Fruit fly (Drosophila melanogaster): Measurements from ENCODE around the gene mtTFB1.

The mtTFB1 gene

DNA sequence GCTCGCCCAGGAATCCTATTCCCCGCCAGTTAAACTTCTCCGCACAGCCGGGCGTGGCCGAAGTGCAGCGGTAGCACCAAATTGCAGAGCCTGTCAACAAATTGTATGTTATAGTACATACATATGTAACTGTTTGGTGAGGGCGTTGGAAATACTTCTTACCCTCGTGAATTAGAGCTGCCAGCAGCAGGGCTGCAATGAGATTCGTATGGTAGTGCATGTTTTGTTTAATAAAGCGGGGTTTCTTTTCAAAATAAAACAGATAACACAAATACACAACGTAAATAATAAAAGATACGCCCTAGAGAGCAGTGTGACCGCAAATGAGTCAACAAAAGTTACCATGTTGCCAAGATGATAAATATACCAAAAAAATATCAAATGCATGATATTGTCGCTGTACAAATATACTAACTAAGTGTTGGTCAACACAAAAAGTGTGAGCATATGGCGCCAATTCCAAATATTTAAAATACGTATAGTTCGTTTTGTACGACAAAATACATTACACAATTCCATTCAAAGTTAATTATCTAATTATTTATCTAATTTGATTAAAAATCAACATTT lies 2.4 kb downstream of the mtTFB1 start, which contains the start of gene crim (continued):
- TF ChIP-seq NK7.1 (GFP tag; optimal IDR thresholded peaks at IDR 0.05): no peak
- TF ChIP-seq CG13894 (tag; optimal IDR thresholded peaks at IDR 0.05): no peak
- no peak for TF ChIP-seq eyg (GFP tag; optimal IDR thresholded peaks at IDR 0.05)
- TF ChIP-seq Xbp1 (GFP tag; optimal IDR thresholded peaks at IDR 0.05): no peak
- TF ChIP-seq sob (GFP tag; IDR thresholded peaks at IDR 0.05): no peak
- no peak for TF ChIP-seq maf-S (GFP tag; optimal IDR thresholded peaks at IDR 0.05)
- no peak for TF ChIP-seq CG2712 (tag; optimal IDR thresholded peaks at IDR 0.05)
- TF ChIP-seq CG11398 (GFP tag; optimal IDR thresholded peaks at IDR 0.05): no peak
- no peak for TF ChIP-seq CG17359 (tag; optimal IDR thresholded peaks at IDR 0.05)
- no peak for TF ChIP-seq ato (GFP tag; IDR thresholded peaks at IDR 0.05; ENCODE audit: partially characterized antibody)
- TF ChIP-seq aop (GFP tag; IDR thresholded peaks at IDR 0.05): no peak
- no peak for TF ChIP-seq CG31441 (GFP tag; IDR thresholded peaks at IDR 0.05)
- TF ChIP-seq esg (GFP tag; conservative IDR thresholded peaks at IDR 0.05): no peak
- TF ChIP-seq onecut (GFP tag; IDR thresholded peaks at IDR 0.05): no peak
- TF ChIP-seq CG6813 (GFP tag; optimal IDR thresholded peaks at IDR 0.05): no peak
- no peak for TF ChIP-seq tll (GFP tag; optimal IDR thresholded peaks at IDR 0.05)
- no peak for TF ChIP-seq Jarid2 (GFP tag; optimal IDR thresholded peaks at IDR 0.05)
- no peak for TF ChIP-seq CG11696 (GFP tag; IDR thresholded peaks at IDR 0.05)
- TF ChIP-seq Taf1 (GFP tag; IDR thresholded peaks at IDR 0.05): no peak
- TF ChIP-seq CG4707 (GFP tag; optimal IDR thresholded peaks at IDR 0.05): no peak

dm6 chr3L:11711789-11712188 lies 3.0 kb downstream of the mtTFB1 start:
- TF ChIP-seq klu (GFP tag; IDR thresholded peaks at IDR 0.05) (0 out of 2 replicates have a peak, but pooled peaks have one; percentile 16), sd (tag; optimal IDR thresholded peaks at IDR 0.05) (peak; percentile 49), MTF-1 (GFP tag; optimal IDR thresholded peaks at IDR 0.05; ENCODE audit: borderline replicate concordance) (no peak), ci (GFP tag; IDR thresholded peaks at IDR 0.05) (peak; percentile 54; the same call in 1 of the 3 replicates), chif (GFP tag; optimal IDR thresholded peaks at IDR 0.05) (no peak), Atf6 (GFP tag; IDR thresholded peaks at IDR 0.05) (peak; percentile 54; the same call in 1 of the 2 replicates), bowl (GFP tag; IDR thresholded peaks at IDR 0.05) (0 out of 2 replicates have a peak, but pooled peaks have one; percentile 21), CG16863 (GFP tag; optimal IDR thresholded peaks at IDR 0.05) (no peak), CG18011 (GFP tag; optimal IDR thresholded peaks at IDR 0.05) (peak; percentile 81), CG10543 (GFP tag; optimal IDR thresholded peaks at IDR 0.05) (peak; percentile 10), CG43689 (GFP tag; IDR thresholded peaks at IDR 0.05) (peak; percentile 41; the same call in 1 of the 2 replicates), CG13894 (tag; optimal IDR thresholded peaks at IDR 0.05) (peak; percentile 24), CG13296 (GFP tag; optimal IDR thresholded peaks at IDR 0.05) (peak; percentile 11), Spps (tag; optimal IDR thresholded peaks at IDR 0.05) (no peak), CG13624 (GFP tag; optimal IDR thresholded peaks at IDR 0.05) (no peak), sob (GFP tag; IDR thresholded peaks at IDR 0.05) (0 out of 2 replicates have a peak, but pooled peaks have one; percentile 37), CG13123 (GFP tag; optimal IDR thresholded peaks at IDR 0.05) (no peak), Dbx (GFP tag; IDR thresholded peaks at IDR 0.05) (peak; percentile 55; the same call in 1 of the 3 replicates), slbo (GFP tag; IDR thresholded peaks at IDR 0.05) (0 out of 2 replicates have a peak, but pooled peaks have one; percentile 31), Dip2 (GFP tag; IDR thresholded peaks at IDR 0.05) (no peak), CG17385 (GFP tag; optimal IDR thresholded peaks at IDR 0.05) (no peak), CG4424 (GFP tag; optimal IDR thresholded peaks at IDR 0.05) (no peak), CG1529 (GFP tag; optimal IDR thresholded peaks at IDR 0.05) (no peak), zen (tag; optimal IDR thresholded peaks at IDR 0.05) (no peak), NFAT (GFP tag; IDR thresholded peaks at IDR 0.05) (peak; percentile 36; the same call in 1 of the 2 replicates), CG15514 (GFP tag; optimal IDR thresholded peaks at IDR 0.05) (no peak), ken (GFP tag; IDR thresholded peaks at IDR 0.05) (no peak), so (GFP tag; IDR thresholded peaks at IDR 0.05) (0 out of 3 replicates have a peak, but pooled peaks have one; percentile 20), CG30431 (GFP tag; optimal IDR thresholded peaks at IDR 0.05) (no peak), corto (GFP tag; optimal IDR thresholded peaks at IDR 0.05) (no peak), jigr1 (GFP tag; IDR thresholded peaks at IDR 0.05) (no peak), stc (GFP tag; IDR thresholded peaks at IDR 0.05) (0 out of 2 replicates have a peak, but pooled peaks have one; percentile 21)

Measured in whole organism, embryonic.